Worm (Caenorhabditis elegans) whole organism, L2 larva: ENCODE results near the gene T16G1.6.

Experiments used
- ZK546.5 ChIP-seq: sonication (generic microtip); optimal IDR thresholded peaks from 2 replicates; lab custom pipeline; 2017; ENCODE audit warnings: missing biosample characterization, missing genetic modification characterization
- alr-1 ChIP-seq: fragments of 150-350 bp; optimal IDR thresholded peaks from 2 replicates; lab custom pipeline; 2014; ENCODE audit warnings: missing biosample characterization, missing genetic modification characterization
- aly-2 ChIP-seq: fragments of 150-350 bp; optimal IDR thresholded peaks from 2 replicates; lab custom pipeline; 2014; ENCODE audit warnings: missing biosample characterization, missing genetic modification characterization
- ama-1 ChIP-seq: fragments of 150-350 bp; optimal IDR thresholded peaks from 2 replicates; lab custom pipeline; 2018; ENCODE audit warnings: inconsistent platforms
- lsy-2 ChIP-seq, 2 experiments: fragments of 150-350 bp in 1 of 2; sonication (generic microtip) in 1 of 2; optimal IDR thresholded peaks; 2 replicates each; lab custom pipeline; 2014 to 2017; ENCODE audit warnings: missing biosample characterization in 2 of 2, missing genetic modification characterization in 2 of 2
- mdl-1 ChIP-seq, 2 experiments: fragments of 150-350 bp in 1 of 2; sonication (generic microtip) in 1 of 2; optimal IDR thresholded peaks; 2 replicates each; lab custom pipeline; 2017; ENCODE audit warnings: missing biosample characterization in 2 of 2, missing genetic modification characterization in 2 of 2
- nhr-11 ChIP-seq: fragments of 150-350 bp; optimal IDR thresholded peaks from 2 replicates; lab custom pipeline; 2014; ENCODE audit warnings: missing biosample characterization, missing genetic modification characterization
- nhr-23 ChIP-seq: fragments of 150-350 bp; optimal IDR thresholded peaks from 2 replicates; lab custom pipeline; 2014; ENCODE audit warnings: missing biosample characterization, missing genetic modification reagents, missing genetic modification characterization
- nhr-237 ChIP-seq: fragments of 150-350 bp; optimal IDR thresholded peaks from 2 replicates; lab custom pipeline; 2014; ENCODE audit warnings: missing biosample characterization, missing genetic modification characterization
- snpc-4 ChIP-seq: fragments of 150-350 bp; optimal IDR thresholded peaks from 2 replicates; lab custom pipeline; 2014; ENCODE audit warnings: missing biosample characterization, missing genetic modification characterization

DNA sequence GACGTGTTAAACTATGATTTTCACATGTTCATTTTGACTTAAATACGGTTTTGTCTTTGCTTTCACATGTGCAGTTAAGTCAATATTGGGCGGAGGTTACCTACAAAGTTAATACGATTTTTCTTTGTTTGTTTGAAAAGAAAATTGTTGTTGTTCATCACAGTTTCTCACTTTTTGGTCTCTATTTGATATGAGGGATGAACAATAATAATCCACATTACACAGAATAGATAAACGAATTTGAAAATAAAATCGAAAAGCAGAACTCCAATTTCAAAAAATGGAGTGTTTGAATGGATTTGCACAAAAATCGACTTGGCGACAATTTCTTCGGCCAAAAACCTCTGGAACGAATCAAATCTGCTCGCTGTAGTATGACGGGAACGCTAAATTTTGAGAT lies 30.2 kb downstream of the T16G1.6 start, which contains the start of gene ttr-29:
- TF ChIP-seq lsy-2 (tag; optimal IDR thresholded peaks at IDR 0.05; lab: Kevin White, UChicago) (no peak), snpc-4 (tag; lab: Kevin White, UChicago) (no peak), aly-2 (tag; lab: Kevin White, UChicago) (no peak), ZK546.5 (tag; lab: Kevin White, UChicago) (no peak), nhr-237 (tag; lab: Kevin White, UChicago) (no peak), nhr-11 (tag; lab: Kevin White, UChicago) (no peak), alr-1 (no peak), mdl-1 (tag; optimal IDR thresholded peaks at IDR 0.05; lab: Kevin White, UChicago) (no peak), ama-1 (lab: Kevin White, UChicago) (no peak), nhr-23 (no peak)
